Worm (Caenorhabditis elegans) whole organism, mixed stage, embryonic: ENCODE measurements around the gene srx-67.

Source experiments
- ceh-83 ChIP-seq: fragments of 200-800 bp; sonication (Bioruptor generic); optimal IDR thresholded peaks from 2 replicates; lab custom pipeline; 2018; ENCODE audit warnings: mild to moderate bottlenecking, missing genetic modification characterization, missing compliant biosample characterization
- cnd-1 ChIP-seq: fragments of 200-800 bp; sonication (Bioruptor generic); optimal IDR thresholded peaks from 2 replicates; lab custom pipeline; 2018; ENCODE audit warnings: mild to moderate bottlenecking, missing genetic modification characterization, missing compliant biosample characterization
- elt-3 ChIP-seq: fragments of 150-350 bp; optimal IDR thresholded peaks from 2 replicates; lab custom pipeline; 2014; ENCODE audit warnings: missing biosample characterization, missing genetic modification characterization
- lin-13 ChIP-seq: fragments of 150-350 bp; optimal IDR thresholded peaks from 2 replicates; lab custom pipeline; 2014; ENCODE audit warnings: missing biosample characterization, missing genetic modification characterization
- lsy-2 ChIP-seq: fragments of 150-350 bp; optimal IDR thresholded peaks from 2 replicates; lab custom pipeline; 2014; ENCODE audit warnings: missing biosample characterization, missing genetic modification characterization
- nhr-2 ChIP-seq: fragments of 150-350 bp; optimal IDR thresholded peaks from 2 replicates; lab custom pipeline; 2014; ENCODE audit warnings: missing biosample characterization, missing genetic modification characterization
- nhr-237 ChIP-seq: fragments of 150-350 bp; optimal IDR thresholded peaks from 2 replicates; lab custom pipeline; 2014; ENCODE audit warnings: missing biosample characterization, missing genetic modification characterization
- nhr-28 ChIP-seq: fragments of 150-350 bp; optimal IDR thresholded peaks from 2 replicates; lab custom pipeline; 2014; ENCODE audit warnings: missing biosample characterization, missing genetic modification characterization
- tbx-8 ChIP-seq: fragments of 200-800 bp; sonication (Bioruptor generic); optimal IDR thresholded peaks from 2 replicates; lab custom pipeline; 2018; ENCODE audit warnings: mild to moderate bottlenecking, missing genetic modification characterization, moderate library complexity, missing compliant biosample characterization
- ztf-11 ChIP-seq: fragments of 150-350 bp; optimal IDR thresholded peaks from 2 replicates; lab custom pipeline; 2014; ENCODE audit warnings: missing biosample characterization, missing genetic modification characterization

- no peak for TF ChIP-seq elt-3 (tag; lab: Kevin White, UChicago)
- no peak for TF ChIP-seq lin-13 (tag; lab: Kevin White, UChicago)
- no peak for TF ChIP-seq lsy-2
- TF ChIP-seq nhr-28 (tag; lab: Kevin White, UChicago): no peak
- no peak for TF ChIP-seq ceh-83 (GFP tag; lab: Kevin White, UChicago)
- TF ChIP-seq cnd-1 (tag; lab: Kevin White, UChicago): no peak
- TF ChIP-seq ztf-11: no peak
- TF ChIP-seq nhr-237: no peak
- TF ChIP-seq nhr-2 (tag; lab: Kevin White, UChicago): no peak
- TF ChIP-seq tbx-8 (GFP tag; lab: Kevin White, UChicago): no peak
Measured at ce11 chrV:3938789-3939188, 22.2 kb downstream of the srx-67 start, which contains the start of gene cyp-35B1.
